Fruit fly (Drosophila melanogaster) whole organism, embryonic: ENCODE results near the gene mRpS14.

Experiments used
- ATbp ChIP-seq: fragments of 200-800 bp; sonication (Bioruptor generic); optimal IDR thresholded peaks from 2 replicates; lab custom pipeline; 2017; ENCODE audit warnings: missing biosample characterization, mild to moderate bottlenecking, missing genetic modification characterization, missing genetic modification reagents
- Adf1 ChIP-seq: fragments of 200-800 bp; sonication (Bioruptor generic); IDR thresholded peaks from 2 replicates; pipeline ENCODE4 v1.3.6; 2022; ENCODE audit warnings: missing biosample characterization, missing genetic modification characterization
- Atf-2 ChIP-seq: fragments of 200-800 bp; sonication (Bioruptor generic); optimal IDR thresholded peaks from 2 replicates; lab custom pipeline; 2016; ENCODE audit warnings: missing biosample characterization, missing genetic modification characterization
- Blimp-1 ChIP-seq: fragments of 200-800 bp; sonication (Bioruptor generic); optimal IDR thresholded peaks from 3 replicates; lab custom pipeline; 2018; ENCODE audit warnings: missing biosample characterization, missing genetic modification characterization, mild to moderate bottlenecking, moderate library complexity, missing genetic modification reagents
- CG10267 ChIP-seq: fragments of 200-800 bp; sonication (Bioruptor generic); optimal IDR thresholded peaks from 2 replicates; lab custom pipeline; 2018; ENCODE audit warnings: missing biosample characterization, mild to moderate bottlenecking, missing genetic modification characterization, moderate library complexity
- CG12659 ChIP-seq: fragments of 200-800 bp; sonication (Bioruptor generic); optimal IDR thresholded peaks from 3 replicates; lab custom pipeline; 2017; ENCODE audit warnings: mild to moderate bottlenecking, missing biosample characterization, missing genetic modification reagents, missing genetic modification characterization
- CG12744 ChIP-seq: fragments of 200-800 bp; sonication (Bioruptor generic); optimal IDR thresholded peaks from 2 replicates; lab custom pipeline; 2016; ENCODE audit warnings: missing biosample characterization, missing genetic modification characterization
- CG14014 ChIP-seq: fragments of 200-800 bp; sonication (Bioruptor generic); IDR thresholded peaks from 2 replicates; pipeline ENCODE4 v1.3.6; 2022; ENCODE audit warnings: missing biosample characterization, missing genetic modification characterization
- CG17328 ChIP-seq: fragments of 200-800 bp; sonication (Bioruptor generic); IDR thresholded peaks from 2 replicates; pipeline ENCODE4 v1.3.6; 2022; ENCODE audit warnings: missing biosample characterization, missing genetic modification characterization
- CG1792 ChIP-seq: fragments of 200-800 bp; sonication (Bioruptor generic); optimal IDR thresholded peaks from 2 replicates; lab custom pipeline; 2016; ENCODE audit warnings: missing biosample characterization, missing genetic modification characterization
- CG18011 ChIP-seq: fragments of 200-800 bp; sonication (Bioruptor generic); optimal IDR thresholded peaks from 2 replicates; lab custom pipeline; 2017; ENCODE audit warnings: missing biosample characterization, missing genetic modification characterization, mild to moderate bottlenecking, moderate library complexity, missing genotype
- CG2120 ChIP-seq: fragments of 200-800 bp; sonication (Bioruptor generic); optimal IDR thresholded peaks from 3 replicates; lab custom pipeline; 2016; ENCODE audit warnings: missing biosample characterization, missing genetic modification characterization
- CG2199 ChIP-seq: fragments of 200-800 bp; sonication (Bioruptor generic); IDR thresholded peaks from 3 replicates; pipeline ENCODE4 v1.3.6; 2022; ENCODE audit warnings: missing biosample characterization, missing genetic modification characterization
- CG30431 ChIP-seq: fragments of 200-800 bp; sonication (Bioruptor generic); optimal IDR thresholded peaks from 2 replicates; lab custom pipeline; 2017; ENCODE audit warnings: missing biosample characterization, missing genetic modification characterization
- CG31388 ChIP-seq: fragments of 200-800 bp; sonication (Bioruptor generic); optimal IDR thresholded peaks from 2 replicates; lab custom pipeline; 2016; ENCODE audit warnings: missing biosample characterization, missing genetic modification characterization
- CG3163 ChIP-seq: fragments of 200-800 bp; sonication (Bioruptor generic); optimal IDR thresholded peaks from 3 replicates; lab custom pipeline; 2016; ENCODE audit warnings: missing biosample characterization, missing genetic modification characterization
- CG32767 ChIP-seq: fragments of 200-800 bp; sonication (Bioruptor generic); IDR thresholded peaks from 2 replicates; pipeline ENCODE4 v1.3.6; 2022; ENCODE audit warnings: missing biosample characterization, missing genetic modification characterization
- CG4282 ChIP-seq: fragments of 200-800 bp; sonication (Bioruptor generic); optimal IDR thresholded peaks from 2 replicates; lab custom pipeline; 2016; ENCODE audit warnings: missing biosample characterization, missing genetic modification characterization
- CG5245 ChIP-seq: fragments of 200-800 bp; sonication (Bioruptor generic); optimal IDR thresholded peaks from 3 replicates; lab custom pipeline; 2016; ENCODE audit warnings: missing biosample characterization, missing genetic modification characterization
- Deaf1 ChIP-seq: fragments of 200-800 bp; optimal IDR thresholded peaks from 3 replicates; lab custom pipeline; 2019; ENCODE audit warnings: missing biosample characterization, mild to moderate bottlenecking, missing genetic modification characterization, moderate library complexity
- Dip2 ChIP-seq: fragments of 200-800 bp; sonication (Bioruptor generic); IDR thresholded peaks from 2 replicates; pipeline ENCODE4 v1.3.6; 2022; ENCODE audit warnings: missing biosample characterization, missing genetic modification characterization
- Fer1 ChIP-seq: fragments of 200-800 bp; sonication (Bioruptor generic); optimal IDR thresholded peaks from 2 replicates; lab custom pipeline; 2017; ENCODE audit warnings: missing biosample characterization, mild to moderate bottlenecking, missing genetic modification characterization
- H15 ChIP-seq: fragments of 200-800 bp; sonication (Bioruptor generic); IDR thresholded peaks from 3 replicates; pipeline ENCODE4 v1.3.6; 2022; ENCODE audit warnings: missing biosample characterization, missing genetic modification characterization
- HLHmδ ChIP-seq: fragments of 200-800 bp; sonication (Bioruptor generic); optimal IDR thresholded peaks from 2 replicates; lab custom pipeline; 2018; ENCODE audit warnings: missing biosample characterization, mild to moderate bottlenecking, missing genetic modification characterization, moderate library complexity
- Mad ChIP-seq: fragments of 200-800 bp; sonication (Bioruptor generic); optimal IDR thresholded peaks from 2 replicates; lab custom pipeline; 2016; ENCODE audit warnings: missing biosample characterization, missing genetic modification characterization
- NC2β ChIP-seq: fragments of 200-800 bp; sonication (Bioruptor generic); optimal IDR thresholded peaks from 2 replicates; lab custom pipeline; 2016; ENCODE audit warnings: missing biosample characterization, missing genetic modification characterization
- Nf-YB ChIP-seq: fragments of 200-800 bp; sonication (Bioruptor generic); optimal IDR thresholded peaks from 3 replicates; lab custom pipeline; 2019; ENCODE audit warnings: missing biosample characterization, mild to moderate bottlenecking, missing genetic modification characterization, moderate library complexity
- Poxn ChIP-seq: fragments of 200-800 bp; sonication (Bioruptor generic); IDR thresholded peaks from 2 replicates; pipeline ENCODE4 v1.3.6; 2022; ENCODE audit warnings: missing biosample characterization, missing genetic modification characterization
- Sox100B ChIP-seq: fragments of 200-800 bp; sonication (Bioruptor generic); optimal IDR thresholded peaks from 3 replicates; lab custom pipeline; 2018; ENCODE audit warnings: missing biosample characterization, mild to moderate bottlenecking, missing genetic modification characterization
- Ssrp ChIP-seq: fragments of 200-800 bp; sonication (Bioruptor generic); optimal IDR thresholded peaks from 2 replicates; lab custom pipeline; 2018; ENCODE audit warnings: missing biosample characterization, mild to moderate bottlenecking, missing genetic modification characterization, moderate library complexity
- aop ChIP-seq: fragments of 200-800 bp; sonication (Bioruptor generic); IDR thresholded peaks from 2 replicates; pipeline ENCODE4 v1.3.6; 2022; ENCODE audit warnings: missing biosample characterization, missing genetic modification characterization
- btn ChIP-seq: fragments of 200-800 bp; sonication (Bioruptor generic); optimal IDR thresholded peaks from 2 replicates; lab custom pipeline; 2016; ENCODE audit warnings: missing biosample characterization, missing genetic modification characterization
- caup ChIP-seq: fragments of 200-800 bp; sonication (Bioruptor generic); optimal IDR thresholded peaks from 3 replicates; lab custom pipeline; 2017; ENCODE audit warnings: missing biosample characterization, mild to moderate bottlenecking, missing genetic modification characterization, moderate library complexity; ENCODE audit not compliant: severe bottlenecking
- da ChIP-seq: fragments of 200-800 bp; sonication (Bioruptor generic); optimal IDR thresholded peaks from 2 replicates; lab custom pipeline; 2016; ENCODE audit warnings: missing biosample characterization, missing genetic modification characterization
- dpn ChIP-seq, 2 experiments: fragments of 200-800 bp; sonication (Bioruptor generic); optimal IDR thresholded peaks; 3 replicates each; lab custom pipeline; 2016; ENCODE audit warnings: missing biosample characterization in 2 of 2, missing genetic modification characterization in 2 of 2
- fd3F ChIP-seq: fragments of 200-800 bp; sonication (Bioruptor generic); optimal IDR thresholded peaks from 2 replicates; lab custom pipeline; 2018; ENCODE audit warnings: missing biosample characterization, mild to moderate bottlenecking, missing genetic modification characterization, moderate library complexity
- gem ChIP-seq: fragments of 200-800 bp; sonication (Bioruptor generic); optimal IDR thresholded peaks from 2 replicates; lab custom pipeline; 2019; ENCODE audit warnings: missing biosample characterization, mild to moderate bottlenecking, missing genetic modification characterization, moderate library complexity
- grau ChIP-seq: fragments of 200-800 bp; optimal IDR thresholded peaks from 3 replicates; lab custom pipeline; 2019; ENCODE audit warnings: missing biosample characterization, mild to moderate bottlenecking, missing genetic modification characterization, moderate library complexity
- gt ChIP-seq: fragments of 200-800 bp; sonication (Bioruptor generic); IDR thresholded peaks from 2 replicates; pipeline ENCODE4 v1.3.6; 2022; ENCODE audit warnings: missing biosample characterization, missing genetic modification characterization
- ham ChIP-seq: fragments of 200-800 bp; sonication (Bioruptor generic); IDR thresholded peaks from 2 replicates; pipeline ENCODE4 v1.3.6; 2022; ENCODE audit warnings: missing biosample characterization, missing genetic modification characterization
- hkb ChIP-seq, 2 experiments: fragments of 200-800 bp in 1 of 2; fragments of >200 bp in 1 of 2; sonication (Bioruptor generic) in 1 of 2; IDR thresholded peaks in 1 of 2; optimal IDR thresholded peaks in 1 of 2; 2 replicates each; pipeline versions ENCODE4 v1.3.6 to Lab custom; 2017 to 2022; ENCODE audit warnings: missing biosample characterization in 1 of 2, missing genetic modification characterization in 1 of 2
- jigr1 ChIP-seq: fragments of 200-800 bp; sonication (Bioruptor generic); IDR thresholded peaks from 3 replicates; pipeline ENCODE4 v1.3.6; 2022; ENCODE audit warnings: missing biosample characterization, missing genetic modification characterization
- maf-S ChIP-seq: fragments of 200-800 bp; sonication (Bioruptor generic); optimal IDR thresholded peaks from 2 replicates; lab custom pipeline; 2016; ENCODE audit warnings: missing biosample characterization, missing genetic modification characterization
- otp ChIP-seq: fragments of 200-800 bp; sonication (Bioruptor generic); IDR thresholded peaks from 3 replicates; pipeline ENCODE4, ENCODE4 v1.3.6; 2022; ENCODE audit warnings: missing biosample characterization, missing genetic modification characterization
- pfk ChIP-seq: fragments of 200-800 bp; sonication (Bioruptor generic); optimal IDR thresholded peaks from 2 replicates; lab custom pipeline; 2018; ENCODE audit warnings: missing biosample characterization, mild to moderate bottlenecking, missing genetic modification characterization, moderate library complexity
- sens-2 ChIP-seq: fragments of 200-800 bp; sonication (Bioruptor generic); IDR thresholded peaks from 2 replicates; pipeline ENCODE4 v1.3.6; 2022; ENCODE audit warnings: missing biosample characterization, missing genetic modification characterization
- stwl ChIP-seq: fragments of 200-800 bp; sonication (Bioruptor generic); optimal IDR thresholded peaks from 3 replicates; lab custom pipeline; 2018; ENCODE audit warnings: missing biosample characterization, mild to moderate bottlenecking, missing genetic modification characterization, moderate library complexity
- tll ChIP-seq, 2 experiments: fragments of 200-800 bp in 1 of 2; fragments of >200 bp in 1 of 2; sonication (Bioruptor generic) in 1 of 2; optimal IDR thresholded peaks; 2 replicates each; lab custom pipeline; 2017 to 2019; ENCODE audit warnings: missing biosample characterization in 2 of 2, missing genetic modification characterization in 2 of 2, mild to moderate bottlenecking in 1 of 2, moderate library complexity in 1 of 2
- ttk ChIP-seq: fragments of 200-800 bp; sonication (Bioruptor generic); IDR thresholded peaks from 2 replicates; pipeline ENCODE4 v2.1.2; 2022; ENCODE audit warnings: missing biosample characterization, missing genetic modification characterization

The mRpS14 gene

dm6 chrX:19505334-19506185, 25.5 kb upstream of the mRpS14 start (continued):
- TF ChIP-seq CG17328 (GFP tag; lab: Robert Waterston, UW) (no peak), CG1792 (no peak), Adf1 (no peak), CG10267 (tag; lab: Kevin White, UChicago) (peak; percentile 26), Sox100B (no peak), sens-2 (GFP tag; lab: Robert Waterston, UW) (no peak), btn (GFP tag; lab: Kevin White, UChicago) (no peak), Mad (GFP tag; lab: Kevin White, UChicago) (peak; percentile 7), CG4282 (GFP tag; lab: Kevin White, UChicago) (no peak), CG18011 (GFP tag; lab: Kevin White, UChicago) (no peak), ttk (GFP tag; lab: Robert Waterston, UW) (0 out of 2 replicates have a peak, but pooled peaks have one; percentile 15), CG14014 (GFP tag; lab: Robert Waterston, UW) (0 out of 2 replicates have a peak, but pooled peaks have one; percentile 10), otp (no peak), CG2120 (peak; percentile 64), fd3F (GFP tag; lab: Kevin White, UChicago) (no peak), Nf-YB (GFP tag; lab: Kevin White, UChicago) (no peak), jigr1 (GFP tag; lab: Robert Waterston, UW) (no peak), gt (GFP tag; lab: Robert Waterston, UW) (no peak), aop (GFP tag; lab: Robert Waterston, UW) (no peak), ATbp (GFP tag; lab: Kevin White, UChicago) (no peak), pfk (GFP tag; lab: Kevin White, UChicago) (peak; percentile 93), H15 (GFP tag; lab: Robert Waterston, UW) (no peak), Blimp-1 (GFP tag; lab: Kevin White, UChicago) (peak; percentile 95), HLHmδ (no peak), CG3163 (GFP tag; lab: Kevin White, UChicago) (peak; percentile 13), gem (tag; lab: Kevin White, UChicago) (no peak), CG31388 (GFP tag; lab: Kevin White, UChicago) (no peak), CG32767 (GFP tag; lab: Robert Waterston, UW) (no peak), Fer1 (GFP tag; lab: Kevin White, UChicago) (peak; percentile 53), Atf-2 (GFP tag; lab: Kevin White, UChicago) (no peak), CG30431 (no peak), CG5245 (no peak), ham (GFP tag; lab: Robert Waterston, UW) (no peak), CG2199 (GFP tag; lab: Robert Waterston, UW) (peak; percentile 89), stwl (tag; lab: Kevin White, UChicago) (peak; percentile 87), Poxn (no peak), NC2β (GFP tag; lab: Kevin White, UChicago) (peak; percentile 37), hkb (optimal IDR thresholded peaks at IDR 0.05; lab: Kevin White, UChicago) (no peak), hkb (GFP tag; IDR thresholded peaks at IDR 0.05; lab: Robert Waterston, UW) (0 out of 2 replicates have a peak, but pooled peaks have one; percentile 14), Deaf1 (peak; percentile 78), grau (tag; lab: Kevin White, UChicago) (no peak), da (GFP tag; lab: Kevin White, UChicago) (peak; percentile 17), caup (GFP tag; lab: Kevin White, UChicago) (peak; percentile 53), Ssrp (tag; lab: Kevin White, UChicago) (no peak), Dip2 (no peak), CG12744 (GFP tag; lab: Kevin White, UChicago) (no peak), CG12659 (GFP tag; lab: Kevin White, UChicago) (no peak), tll (GFP tag; optimal IDR thresholded peaks at IDR 0.05; lab: Kevin White, UChicago) (peak in 1 of 2 experiments; percentile 66), dpn (GFP tag; optimal IDR thresholded peaks at IDR 0.05; lab: Kevin White, UChicago) (peak; percentile 40 to 57), maf-S (GFP tag; lab: Kevin White, UChicago) (peak; percentile 35)
